Fruit fly (Drosophila melanogaster) S2 (cell line): ENCODE results near the gene CG13737.

Experiments used
- CG8478 ChIP-seq: fragments of >200 bp; optimal IDR thresholded peaks from 2 replicates; lab custom pipeline; 2018
- CTCF ChIP-seq, 2 experiments: fragments of >200 bp; optimal IDR thresholded peaks; 2 replicates each; lab custom pipeline; 2018

- TF ChIP-seq CG8478 (lab: Kevin White, UChicago) (no peak), CTCF (optimal IDR thresholded peaks at IDR 0.05; lab: Kevin White, UChicago) (no peak)
Observed at dm6 chr3L:13903186-13904020, 24.6 kb downstream of the CG13737 start, which contains the start of gene dysc.
